Worm (Caenorhabditis elegans) whole organism, L3 larva: ENCODE results near the gene C08F8.15.

Experiments used
- R02D3.7 ChIP-seq: fragments of 150-350 bp; optimal IDR thresholded peaks from 2 replicates; lab custom pipeline; 2014; ENCODE audit warnings: missing biosample characterization, missing genetic modification characterization
- ZK546.5 ChIP-seq: sonication (generic microtip); optimal IDR thresholded peaks from 2 replicates; lab custom pipeline; 2017; ENCODE audit warnings: missing biosample characterization, missing genetic modification characterization
- aly-2 ChIP-seq: fragments of 150-350 bp; optimal IDR thresholded peaks from 2 replicates; lab custom pipeline; 2014; ENCODE audit warnings: missing biosample characterization, missing genetic modification characterization
- egl-27 ChIP-seq: sonication (generic microtip); optimal IDR thresholded peaks from 4 replicates; lab custom pipeline; 2017; ENCODE audit warnings: missing biosample characterization, missing genetic modification reagents, missing genetic modification characterization
- elt-1 ChIP-seq: fragments of 150-350 bp; optimal IDR thresholded peaks from 2 replicates; lab custom pipeline; 2014; ENCODE audit warnings: missing biosample characterization, missing genetic modification characterization
- nhr-11 ChIP-seq: fragments of 150-350 bp; optimal IDR thresholded peaks from 2 replicates; lab custom pipeline; 2014; ENCODE audit warnings: missing biosample characterization, missing genetic modification characterization
- nhr-12 ChIP-seq: fragments of 150-350 bp; optimal IDR thresholded peaks from 2 replicates; lab custom pipeline; 2014; ENCODE audit warnings: missing biosample characterization, missing genetic modification characterization
- nhr-77 ChIP-seq: fragments of 150-350 bp; optimal IDR thresholded peaks from 2 replicates; lab custom pipeline; 2014; ENCODE audit warnings: missing biosample characterization, missing genetic modification characterization
- pqm-1 ChIP-seq: fragments of 150-350 bp; optimal IDR thresholded peaks from 2 replicates; lab custom pipeline; 2017; ENCODE audit warnings: missing biosample characterization, missing genetic modification characterization, inconsistent platforms
- skn-1 ChIP-seq: fragments of 150-350 bp; optimal IDR thresholded peaks from 2 replicates; lab custom pipeline; 2014; ENCODE audit warnings: missing biosample characterization, missing genetic modification characterization
- snpc-4 ChIP-seq: fragments of 150-350 bp; optimal IDR thresholded peaks from 2 replicates; lab custom pipeline; 2014; ENCODE audit warnings: missing biosample characterization, missing genetic modification characterization
- unc-39 ChIP-seq: sonication (generic microtip); optimal IDR thresholded peaks from 4 replicates; lab custom pipeline; 2017; ENCODE audit warnings: missing biosample characterization, missing genetic modification characterization
- unc-62 ChIP-seq: fragments of 150-350 bp; sonication (generic microtip); optimal IDR thresholded peaks from 4 replicates; lab custom pipeline; 2014; ENCODE audit warnings: missing biosample characterization, missing genetic modification reagents, missing genetic modification characterization

DNA sequence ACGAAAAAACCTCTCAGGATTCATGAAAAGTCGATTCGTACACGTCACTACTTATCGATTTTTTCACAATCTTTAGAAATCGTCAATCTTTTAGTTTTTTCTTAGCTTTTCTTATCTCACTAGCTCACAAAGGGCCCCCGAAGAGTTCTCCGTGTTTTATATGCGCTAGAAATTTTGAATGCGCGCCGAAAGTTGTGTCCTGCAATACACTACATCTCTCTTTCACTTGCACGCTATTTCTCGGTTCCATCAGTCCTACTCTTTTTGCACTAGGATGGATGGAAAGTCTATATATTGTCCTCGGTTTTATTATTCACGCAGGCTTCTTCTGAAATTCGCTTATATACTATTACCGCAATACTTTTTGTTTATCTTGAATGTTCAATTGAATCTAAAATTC lies 35.0 kb downstream of the C08F8.15 start:
- TF ChIP-seq elt-1 (tag; lab: Kevin White, UChicago) = no peak
- TF ChIP-seq unc-39 (tag; lab: Kevin White, UChicago) = no peak
- no peak for TF ChIP-seq nhr-12
- no peak for TF ChIP-seq nhr-77 (tag; lab: Kevin White, UChicago)
- no peak for TF ChIP-seq ZK546.5 (tag; lab: Kevin White, UChicago)
- no peak for TF ChIP-seq egl-27
- TF ChIP-seq unc-62 (GFP tag; lab: Kevin White, UChicago) = no peak
- TF ChIP-seq skn-1 (tag; lab: Kevin White, UChicago) = no peak
- TF ChIP-seq aly-2 (tag; lab: Kevin White, UChicago) = no peak
- no peak for TF ChIP-seq R02D3.7 (tag; lab: Kevin White, UChicago)
- no peak for TF ChIP-seq pqm-1
- no peak for TF ChIP-seq nhr-11
- no peak for TF ChIP-seq snpc-4 (tag; lab: Kevin White, UChicago)
